Worm (Caenorhabditis elegans) whole organism, L2 larva: Measurements from ENCODE around the gene C06E2.9.

Source experiments
- F13H6.1 ChIP-seq: sonication (generic microtip); optimal IDR thresholded peaks from 2 replicates; lab custom pipeline; 2016; ENCODE audit warnings: missing genetic modification characterization, missing compliant biosample characterization
- R02D3.7 ChIP-seq: fragments of 150-350 bp; optimal IDR thresholded peaks from 2 replicates; lab custom pipeline; 2014; ENCODE audit warnings: missing biosample characterization, missing genetic modification characterization
- ama-1 ChIP-seq: fragments of 150-350 bp; optimal IDR thresholded peaks from 2 replicates; lab custom pipeline; 2018; ENCODE audit warnings: inconsistent platforms
- fos-1 ChIP-seq: fragments of 150-350 bp; optimal IDR thresholded peaks from 2 replicates; lab custom pipeline; 2014; ENCODE audit warnings: missing biosample characterization, missing genetic modification characterization
- lsy-2 ChIP-seq, 2 experiments: fragments of 150-350 bp in 1 of 2; sonication (generic microtip) in 1 of 2; optimal IDR thresholded peaks; 2 replicates each; lab custom pipeline; 2014 to 2017; ENCODE audit warnings: missing biosample characterization in 2 of 2, missing genetic modification characterization in 2 of 2
- snpc-4 ChIP-seq: fragments of 150-350 bp; optimal IDR thresholded peaks from 2 replicates; lab custom pipeline; 2014; ENCODE audit warnings: missing biosample characterization, missing genetic modification characterization
- zag-1 ChIP-seq: fragments of 150-350 bp; optimal IDR thresholded peaks from 2 replicates; lab custom pipeline; 2014; ENCODE audit warnings: missing biosample characterization, missing genetic modification characterization
- ztf-11 ChIP-seq: sonication (generic microtip); optimal IDR thresholded peaks from 2 replicates; lab custom pipeline; 2017; ENCODE audit warnings: missing biosample characterization, missing genetic modification characterization

ce11 chrX:8877162-8877561 lies 16.1 kb downstream of the C06E2.9 start:
- TF ChIP-seq fos-1 (tag; lab: Kevin White, UChicago): no peak
- no peak for TF ChIP-seq F13H6.1 (tag; lab: Kevin White, UChicago)
- TF ChIP-seq ama-1: no peak
- TF ChIP-seq R02D3.7 (tag; lab: Kevin White, UChicago): no peak
- no peak for TF ChIP-seq zag-1 (tag; lab: Kevin White, UChicago)
- TF ChIP-seq snpc-4: no peak
- no peak for TF ChIP-seq ztf-11 (tag; lab: Kevin White, UChicago)
- no peak for TF ChIP-seq lsy-2 (tag; optimal IDR thresholded peaks at IDR 0.05; lab: Kevin White, UChicago)
